Worm (Caenorhabditis elegans) whole organism, L1 larva: ENCODE data around the gene R09D1.14.

ENCODE experiments used
- aha-1 ChIP-seq: fragments of 150-350 bp; optimal IDR thresholded peaks from 2 replicates; lab custom pipeline; 2014; ENCODE audit warnings: missing biosample characterization, missing genetic modification characterization
- alr-1 ChIP-seq: fragments of 200-800 bp; sonication (Bioruptor generic); optimal IDR thresholded peaks from 2 replicates; lab custom pipeline; 2018; ENCODE audit warnings: borderline replicate concordance, mild to moderate bottlenecking, missing genetic modification characterization, missing compliant biosample characterization
- ama-1 ChIP-seq: fragments of 150-350 bp; optimal IDR thresholded peaks from 2 replicates; lab custom pipeline; 2014
- blmp-1 ChIP-seq: fragments of 150-350 bp; optimal IDR thresholded peaks from 2 replicates; lab custom pipeline; 2014; ENCODE audit warnings: missing biosample characterization, missing genetic modification characterization
- ceh-8 ChIP-seq: fragments of 200-800 bp; sonication (Bioruptor generic); optimal IDR thresholded peaks from 2 replicates; lab custom pipeline; 2018; ENCODE audit warnings: mild to moderate bottlenecking, missing genetic modification characterization, moderate library complexity, missing compliant biosample characterization
- ceh-82 ChIP-seq, 3 experiments: fragments of 150-350 bp in 1 of 3; sonication (generic microtip) in 2 of 3; optimal IDR thresholded peaks; 2 replicates each; lab custom pipeline; 2014 to 2017; ENCODE audit warnings: missing biosample characterization in 3 of 3, missing genetic modification characterization in 3 of 3
- ces-1 ChIP-seq: fragments of 150-350 bp; optimal IDR thresholded peaks from 2 replicates; lab custom pipeline; 2014; ENCODE audit warnings: missing biosample characterization, missing genetic modification reagents, missing genetic modification characterization
- dpl-1 ChIP-seq, 3 experiments: fragments of 150-350 bp in 2 of 3; sonication (generic microtip) in 1 of 3; optimal IDR thresholded peaks; 2 replicates each; lab custom pipeline; 2014 to 2017; ENCODE audit warnings: missing biosample characterization in 3 of 3, missing genetic modification characterization in 3 of 3, missing genetic modification reagents in 3 of 3
- efl-1 ChIP-seq, 4 experiments: fragments of 150-350 bp; optimal IDR thresholded peaks in 3 of 4; peaks in 1 of 4; 1 replicate in 1 of 4; 2 replicates in 3 of 4; lab custom pipeline; 2014; ENCODE audit warnings: missing biosample characterization in 2 of 4, missing genetic modification characterization in 2 of 4, missing genetic modification reagents in 2 of 4
- efl-3 ChIP-seq: fragments of 200-800 bp; sonication (Bioruptor generic); optimal IDR thresholded peaks from 2 replicates; lab custom pipeline; 2018; ENCODE audit warnings: mild to moderate bottlenecking, missing genetic modification characterization, missing compliant biosample characterization
- egl-13 ChIP-seq: sonication (generic microtip); optimal IDR thresholded peaks from 2 replicates; lab custom pipeline; 2016; ENCODE audit warnings: missing genotype, missing genetic modification reagents, missing genetic modification characterization, missing compliant biosample characterization
- egl-27 ChIP-seq, 2 experiments: fragments of 150-350 bp in 1 of 2; sonication (generic microtip); optimal IDR thresholded peaks; 3 replicates each; lab custom pipeline; 2017 to 2018; ENCODE audit warnings: missing biosample characterization in 2 of 2, missing genetic modification characterization in 2 of 2, missing genetic modification reagents in 2 of 2
- elt-2 ChIP-seq: sonication (generic microtip); optimal IDR thresholded peaks from 2 replicates; lab custom pipeline; 2016; ENCODE audit warnings: missing genetic modification characterization, mild to moderate bottlenecking, inconsistent platforms, missing compliant biosample characterization, missing genetic modification reagents
- fkh-8 ChIP-seq: sonication (generic microtip); optimal IDR thresholded peaks from 2 replicates; lab custom pipeline; 2016; ENCODE audit warnings: mild to moderate bottlenecking, missing genetic modification characterization, missing compliant biosample characterization
- grh-1 ChIP-seq: fragments of 200-800 bp; sonication (Bioruptor generic); IDR thresholded peaks from 2 replicates; pipeline ENCODE4 v1.3.6; 2022; ENCODE audit warnings: missing genetic modification reagents, missing genetic modification characterization, missing compliant biosample characterization
- hlh-17 ChIP-seq: fragments of 200-800 bp; sonication (Bioruptor generic); optimal IDR thresholded peaks from 2 replicates; lab custom pipeline; 2018; ENCODE audit warnings: missing genetic modification characterization, mild to moderate bottlenecking, missing compliant biosample characterization, moderate library complexity, borderline replicate concordance
- hlh-4 ChIP-seq: sonication (generic microtip); optimal IDR thresholded peaks from 2 replicates; lab custom pipeline; 2016; ENCODE audit warnings: mild to moderate bottlenecking, missing genetic modification characterization, missing compliant biosample characterization
- hpl-2 ChIP-seq: fragments of 150-350 bp; optimal IDR thresholded peaks from 2 replicates; lab custom pipeline; 2014; ENCODE audit warnings: missing biosample characterization, missing genetic modification reagents, missing genetic modification characterization
- jun-1 ChIP-seq: fragments of 150-350 bp; optimal IDR thresholded peaks from 2 replicates; lab custom pipeline; 2014; ENCODE audit warnings: missing biosample characterization, missing genetic modification reagents, missing genetic modification characterization
- lin-14 ChIP-seq: fragments of 200-800 bp; sonication (Bioruptor generic); optimal IDR thresholded peaks from 2 replicates; lab custom pipeline; 2018; ENCODE audit warnings: mild to moderate bottlenecking, missing genetic modification characterization, moderate library complexity, missing compliant biosample characterization
- lin-15B ChIP-seq: fragments of 150-350 bp; sonication (generic microtip); optimal IDR thresholded peaks from 3 replicates; lab custom pipeline; 2014; ENCODE audit warnings: missing biosample characterization, missing genetic modification characterization
- lsy-2 ChIP-seq, 2 experiments: fragments of 150-350 bp; optimal IDR thresholded peaks; 2 replicates each; lab custom pipeline; 2014; ENCODE audit warnings: missing biosample characterization in 2 of 2, missing genetic modification characterization in 2 of 2
- mdl-1 ChIP-seq, 2 experiments: fragments of 150-350 bp; optimal IDR thresholded peaks; 2 replicates each; lab custom pipeline; 2014 to 2017; ENCODE audit warnings: missing biosample characterization in 2 of 2, missing genetic modification characterization in 2 of 2, inconsistent platforms in 1 of 2
- nhr-11 ChIP-seq: fragments of 150-350 bp; optimal IDR thresholded peaks from 2 replicates; lab custom pipeline; 2014; ENCODE audit warnings: missing biosample characterization, missing genetic modification characterization
- nhr-12 ChIP-seq: sonication (generic microtip); optimal IDR thresholded peaks from 2 replicates; lab custom pipeline; 2017; ENCODE audit warnings: missing biosample characterization, missing genetic modification characterization
- nhr-19 ChIP-seq: fragments of 200-800 bp; sonication (Bioruptor generic); conservative IDR thresholded peaks from 2 replicates; pipeline ENCODE4 v1.3.6; 2022; ENCODE audit warnings: missing genetic modification characterization, missing compliant biosample characterization
- nhr-47 ChIP-seq: sonication (generic microtip); optimal IDR thresholded peaks from 2 replicates; lab custom pipeline; 2016; ENCODE audit warnings: mild to moderate bottlenecking, missing genetic modification characterization, moderate library complexity, missing compliant biosample characterization
- nhr-71 ChIP-seq: sonication (generic microtip); optimal IDR thresholded peaks from 2 replicates; lab custom pipeline; 2016; ENCODE audit warnings: mild to moderate bottlenecking, missing genetic modification characterization, moderate library complexity, missing compliant biosample characterization
- nhr-76 ChIP-seq: sonication (generic microtip); optimal IDR thresholded peaks from 2 replicates; lab custom pipeline; 2017; ENCODE audit warnings: missing biosample characterization, missing genetic modification characterization
- nhr-84 ChIP-seq: sonication (generic microtip); optimal IDR thresholded peaks from 2 replicates; lab custom pipeline; 2017; ENCODE audit warnings: missing biosample characterization, missing genetic modification characterization
- nhr-85 ChIP-seq: sonication (generic microtip); peaks from one replicate; lab custom pipeline; 2016; ENCODE audit warnings: missing genetic modification characterization, inconsistent platforms, missing compliant biosample characterization
- nhr-90 ChIP-seq: sonication (generic microtip); optimal IDR thresholded peaks from 2 replicates; lab custom pipeline; 2016; ENCODE audit warnings: mild to moderate bottlenecking, missing genetic modification characterization, missing compliant biosample characterization; ENCODE audit not compliant: poor library complexity
- pag-3 ChIP-seq: sonication (generic microtip); optimal IDR thresholded peaks from 2 replicates; lab custom pipeline; 2017; ENCODE audit warnings: missing genetic modification characterization, mild to moderate bottlenecking, missing compliant biosample characterization, antibody characterized with exemption, borderline replicate concordance; ENCODE audit not compliant: insufficient read depth
- pqm-1 ChIP-seq: sonication (generic microtip); optimal IDR thresholded peaks from 3 replicates; lab custom pipeline; 2017; ENCODE audit warnings: missing biosample characterization, missing genetic modification characterization
- skn-1 ChIP-seq: fragments of 150-350 bp; optimal IDR thresholded peaks from 2 replicates; lab custom pipeline; 2014; ENCODE audit warnings: missing biosample characterization, missing genetic modification characterization
- snu-23 ChIP-seq: sonication (generic microtip); optimal IDR thresholded peaks from 2 replicates; lab custom pipeline; 2016; ENCODE audit warnings: missing genetic modification characterization, missing compliant biosample characterization
- sox-4 ChIP-seq: sonication (generic microtip); optimal IDR thresholded peaks from 2 replicates; lab custom pipeline; 2016; ENCODE audit warnings: missing genetic modification characterization, missing compliant biosample characterization
- swsn-7 ChIP-seq: sonication (generic microtip); optimal IDR thresholded peaks from 2 replicates; lab custom pipeline; 2016; ENCODE audit warnings: missing genetic modification characterization, missing compliant biosample characterization
- tbx-2 ChIP-seq: sonication (generic microtip); optimal IDR thresholded peaks from 2 replicates; lab custom pipeline; 2016; ENCODE audit warnings: missing genetic modification characterization, missing compliant biosample characterization
- unc-62 ChIP-seq: fragments of 150-350 bp; optimal IDR thresholded peaks from 2 replicates; lab custom pipeline; 2014; ENCODE audit warnings: missing biosample characterization, missing genetic modification reagents, missing genetic modification characterization
- unc-86 ChIP-seq: sonication (generic microtip); optimal IDR thresholded peaks from 2 replicates; lab custom pipeline; 2016; ENCODE audit warnings: missing genetic modification characterization, missing compliant biosample characterization
- vab-15 ChIP-seq: sonication (generic microtip); optimal IDR thresholded peaks from 2 replicates; lab custom pipeline; 2017; ENCODE audit warnings: missing genotype, mild to moderate bottlenecking, missing genetic modification characterization, missing compliant biosample characterization
- zag-1 ChIP-seq: fragments of 150-350 bp; optimal IDR thresholded peaks from 2 replicates; lab custom pipeline; 2014; ENCODE audit warnings: missing biosample characterization, missing genetic modification characterization
- zip-4 ChIP-seq: fragments of 200-800 bp; sonication (Bioruptor generic); optimal IDR thresholded peaks from 2 replicates; lab custom pipeline; 2018; ENCODE audit warnings: mild to moderate bottlenecking, missing genetic modification characterization, moderate library complexity, missing compliant biosample characterization
- ztf-11 ChIP-seq, 2 experiments: sonication (generic microtip); optimal IDR thresholded peaks; 2 replicates each; lab custom pipeline; 2016 to 2017; ENCODE audit warnings: missing genetic modification characterization in 2 of 2, missing biosample characterization in 1 of 2, missing compliant biosample characterization in 1 of 2

Gene R09D1.14

DNA sequence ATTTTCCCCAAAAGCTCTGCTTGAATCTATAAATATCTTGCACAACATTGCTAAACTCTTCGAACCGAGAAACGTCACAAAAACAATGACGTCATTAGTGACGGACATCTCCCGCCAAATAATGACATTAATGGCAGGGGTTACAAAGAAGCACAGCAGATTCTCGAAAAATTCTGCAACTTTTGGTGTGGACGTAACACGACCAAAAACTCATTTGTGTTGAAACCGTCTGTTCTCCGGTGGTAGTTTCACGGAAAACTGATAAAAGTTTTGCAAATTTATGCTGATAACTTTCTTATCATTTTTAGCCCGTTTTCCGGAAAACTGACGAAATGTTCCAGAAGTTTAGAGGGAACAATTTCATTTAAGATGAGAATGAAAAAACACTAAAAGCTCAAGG, 39.2 kb upstream of the R09D1.14 start:
- TF ChIP-seq aha-1 (tag; lab: Kevin White, UChicago) (no peak), lin-14 (GFP tag; lab: Kevin White, UChicago) (peak; percentile 37), mdl-1 (tag; optimal IDR thresholded peaks at IDR 0.05; lab: Kevin White, UChicago) (no peak), sox-4 (no peak), nhr-84 (tag; lab: Kevin White, UChicago) (no peak), pag-3 (tag; lab: Kevin White, UChicago) (no peak), vab-15 (tag; lab: Kevin White, UChicago) (no peak), snu-23 (no peak), skn-1 (no peak), lin-15B (tag; lab: Kevin White, UChicago) (no peak), fkh-8 (tag; lab: Kevin White, UChicago) (peak; percentile 1), nhr-11 (no peak), pqm-1 (tag; lab: Kevin White, UChicago) (peak; percentile 37), egl-27 (tag; optimal IDR thresholded peaks at IDR 0.05; lab: Kevin White, UChicago) (no peak), nhr-71 (peak; percentile 28), ces-1 (GFP tag; lab: Kevin White, UChicago) (no peak), hlh-4 (tag; lab: Kevin White, UChicago) (no peak), elt-2 (tag; lab: Kevin White, UChicago) (peak; percentile 51), hpl-2 (GFP tag; lab: Kevin White, UChicago) (no peak), grh-1 (GFP tag; lab: Robert Waterston, UW) (no peak)

DNA sequence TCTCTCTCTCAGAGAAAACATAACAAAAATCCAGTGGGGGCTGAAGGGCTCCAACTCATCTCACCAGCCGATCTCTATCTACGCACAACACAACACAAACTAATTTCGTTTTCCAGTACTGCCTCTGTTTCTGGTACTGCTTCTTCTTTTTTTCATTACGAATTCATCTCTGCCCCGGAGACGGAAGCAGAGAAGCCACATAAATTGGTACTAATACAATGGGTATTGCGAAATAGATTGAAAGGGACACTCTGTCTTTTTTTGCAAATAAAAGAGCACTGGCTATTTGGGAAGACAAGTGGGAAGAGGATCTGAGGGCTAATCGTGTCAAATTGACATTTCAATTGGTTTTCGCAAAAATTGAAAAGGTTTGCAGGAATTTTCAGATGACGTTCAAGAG, 37.9 kb upstream of the R09D1.14 start:
- peak; percentile 16 for TF ChIP-seq zag-1 (tag; lab: Kevin White, UChicago)
- TF ChIP-seq jun-1 (tag; lab: Kevin White, UChicago): no peak
- peak; percentile 79 for TF ChIP-seq lin-14 (GFP tag; lab: Kevin White, UChicago)
- TF ChIP-seq hlh-4 (tag; lab: Kevin White, UChicago): no peak
- TF ChIP-seq nhr-47 (tag; lab: Kevin White, UChicago): no peak
- TF ChIP-seq elt-2 (tag; lab: Kevin White, UChicago): no peak
- peak; percentile 17 for TF ChIP-seq tbx-2 (tag; lab: Kevin White, UChicago)
- TF ChIP-seq vab-15 (tag; lab: Kevin White, UChicago): no peak
- no peak for TF ChIP-seq nhr-90 (tag; lab: Kevin White, UChicago)
- TF ChIP-seq dpl-1 (GFP tag; optimal IDR thresholded peaks at IDR 0.05; lab: Kevin White, UChicago): no peak
- TF ChIP-seq nhr-12 (tag; lab: Kevin White, UChicago): no peak
- TF ChIP-seq pqm-1 (tag; lab: Kevin White, UChicago): no peak
- TF ChIP-seq nhr-85 (tag; lab: Kevin White, UChicago): no peak
- no peak for TF ChIP-seq ztf-11 (tag; optimal IDR thresholded peaks at IDR 0.05; lab: Kevin White, UChicago)
- no peak for TF ChIP-seq unc-62 (GFP tag; lab: Kevin White, UChicago)
- peak in 1 of 3 experiments; percentile 20 for TF ChIP-seq ceh-82 (tag; optimal IDR thresholded peaks at IDR 0.05; lab: Kevin White, UChicago)
- no peak for TF ChIP-seq alr-1 (tag; lab: Kevin White, UChicago)
- TF ChIP-seq hlh-17: no peak
- TF ChIP-seq efl-1 (optimal IDR thresholded peaks at IDR 0.05; lab: Kevin White, UChicago): no peak
- TF ChIP-seq efl-1 (GFP tag; optimal IDR thresholded peaks at IDR 0.05 in 1 of 2; lab: Kevin White, UChicago): peak in 1 of 2 experiments; percentile 16
- peak; percentile 37 for TF ChIP-seq zip-4 (GFP tag; lab: Kevin White, UChicago)
- peak in 1 of 2 experiments; percentile 19 for TF ChIP-seq lsy-2 (tag; optimal IDR thresholded peaks at IDR 0.05; lab: Kevin White, UChicago)
- TF ChIP-seq nhr-19: no peak
- no peak for TF ChIP-seq ama-1
- no peak for TF ChIP-seq efl-3 (GFP tag; lab: Kevin White, UChicago)
- TF ChIP-seq snu-23: peak; percentile 2
- no peak for TF ChIP-seq ceh-8 (GFP tag; lab: Kevin White, UChicago)
- no peak for TF ChIP-seq nhr-76 (tag; lab: Kevin White, UChicago)
- no peak for TF ChIP-seq swsn-7
- TF ChIP-seq unc-86 (tag; lab: Kevin White, UChicago): no peak
- no peak for TF ChIP-seq sox-4
- peak; percentile 24 for TF ChIP-seq nhr-71
- no peak for TF ChIP-seq egl-13 (tag; lab: Kevin White, UChicago)
- TF ChIP-seq aha-1 (tag; lab: Kevin White, UChicago): no peak
- no peak for TF ChIP-seq blmp-1
